Worm (Caenorhabditis elegans) whole organism, L4 larva: ENCODE measurements around the gene C55C3.6.

Experiments used
- arid-1 ChIP-seq: fragments of 200-800 bp; sonication (Bioruptor generic); conservative IDR thresholded peaks from 2 replicates; pipeline ENCODE4 v1.3.6; 2022; ENCODE audit warnings: missing genetic modification reagents, missing genetic modification characterization, missing compliant biosample characterization
- attf-4 ChIP-seq: sonication (generic microtip); optimal IDR thresholded peaks from 3 replicates; lab custom pipeline; 2017; ENCODE audit warnings: missing biosample characterization, missing genetic modification characterization
- egl-27 ChIP-seq: sonication (generic microtip); optimal IDR thresholded peaks from 3 replicates; lab custom pipeline; 2017; ENCODE audit warnings: missing biosample characterization, missing genetic modification reagents, missing genetic modification characterization
- lin-1 ChIP-seq: fragments of 200-800 bp; sonication (Bioruptor generic); IDR thresholded peaks from 2 replicates; pipeline ENCODE4 v1.3.6; 2022; ENCODE audit warnings: missing genetic modification reagents, missing genetic modification characterization, missing compliant biosample characterization
- lin-13 ChIP-seq: fragments of 150-350 bp; optimal IDR thresholded peaks from 2 replicates; lab custom pipeline; 2014; ENCODE audit warnings: missing biosample characterization, missing genetic modification reagents, missing genetic modification characterization
- nhr-42 ChIP-seq: fragments of 200-800 bp; sonication (Bioruptor generic); IDR thresholded peaks from 2 replicates; pipeline ENCODE4 v1.3.6; 2022; ENCODE audit warnings: missing genetic modification characterization, missing compliant biosample characterization
- nhr-76 ChIP-seq: fragments of 150-350 bp; optimal IDR thresholded peaks from 2 replicates; lab custom pipeline; 2014; ENCODE audit warnings: missing biosample characterization, missing genetic modification characterization
- pha-4 ChIP-seq, 2 experiments: fragments of 150-350 bp in 1 of 2; fragments of 200-800 bp in 1 of 2; sonication (Bioruptor generic) in 1 of 2; IDR thresholded peaks in 1 of 2; optimal IDR thresholded peaks in 1 of 2; 2 replicates each; pipeline versions ENCODE4 v1.3.6 to Lab custom; 2014 to 2022; ENCODE audit warnings: missing genetic modification characterization in 2 of 2, missing genetic modification reagents in 2 of 2, missing biosample characterization in 1 of 2, missing compliant biosample characterization in 1 of 2
- sdz-12 ChIP-seq: fragments of 200-800 bp; sonication (Bioruptor generic); optimal IDR thresholded peaks from 2 replicates; lab custom pipeline; 2018; ENCODE audit warnings: mild to moderate bottlenecking, missing genetic modification characterization, missing compliant biosample characterization

DNA sequence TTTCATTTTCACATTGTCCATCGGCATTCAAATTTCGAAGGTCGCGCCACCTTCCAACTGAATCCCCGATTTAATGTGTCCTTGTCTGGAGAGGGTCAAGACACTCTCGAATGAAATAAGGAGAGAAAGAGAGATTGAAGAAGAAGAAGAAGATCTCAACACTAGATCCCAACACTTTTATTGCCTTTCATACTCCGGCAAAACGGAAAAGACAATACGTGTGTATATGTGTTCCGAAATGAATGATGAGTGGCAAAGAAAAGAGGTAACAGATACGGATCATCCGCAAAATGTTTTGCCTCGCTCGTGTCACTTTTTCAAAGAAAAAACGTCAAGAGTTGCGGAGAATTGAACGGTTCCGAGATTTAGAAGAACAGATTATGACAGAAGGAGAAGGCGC is 17.4 kb downstream of the C55C3.6 start:
- TF ChIP-seq pha-4 (GFP tag; IDR thresholded peaks at IDR 0.05; lab: Robert Waterston, UW) (no peak), pha-4 (tag; optimal IDR thresholded peaks at IDR 0.05; lab: Kevin White, UChicago) (no peak), lin-13 (GFP tag; lab: Kevin White, UChicago) (no peak), egl-27 (tag; lab: Kevin White, UChicago) (no peak), nhr-76 (tag; lab: Kevin White, UChicago) (no peak), lin-1 (no peak), sdz-12 (no peak), nhr-42 (no peak), arid-1 (GFP tag; lab: Robert Waterston, UW) (no peak), attf-4 (no peak)
